Fruit fly (Drosophila melanogaster) whole organism, embryonic: ENCODE results near the gene CG33687.
A peak's percentile ranks its signal among the peaks of the same experiment; 100 is the strongest.

Experiments used
- Atf-2 ChIP-seq: fragments of 200-800 bp; sonication (Bioruptor generic); optimal IDR thresholded peaks from 2 replicates; lab custom pipeline; 2016; ENCODE audit warnings: missing biosample characterization, missing genetic modification characterization
- Bdp1 ChIP-seq: fragments of 200-800 bp; sonication (Bioruptor generic); optimal IDR thresholded peaks from 3 replicates; lab custom pipeline; 2016; ENCODE audit warnings: missing biosample characterization, missing genetic modification characterization
- Blimp-1 ChIP-seq: fragments of 200-800 bp; sonication (Bioruptor generic); optimal IDR thresholded peaks from 3 replicates; lab custom pipeline; 2018; ENCODE audit warnings: missing biosample characterization, missing genetic modification characterization, mild to moderate bottlenecking, moderate library complexity, missing genetic modification reagents
- CG10321 ChIP-seq: fragments of 200-800 bp; sonication (Bioruptor generic); IDR thresholded peaks from 2 replicates; pipeline ENCODE4 v1.3.6; 2022; ENCODE audit warnings: missing biosample characterization, missing genetic modification characterization
- CG11504 ChIP-seq: fragments of 200-800 bp; sonication (Bioruptor generic); optimal IDR thresholded peaks from 3 replicates; lab custom pipeline; 2019; ENCODE audit warnings: missing biosample characterization, mild to moderate bottlenecking, missing genetic modification characterization, moderate library complexity
- CG12155 ChIP-seq: fragments of 200-800 bp; sonication (Bioruptor generic); optimal IDR thresholded peaks from 3 replicates; lab custom pipeline; 2016; ENCODE audit warnings: missing biosample characterization, missing genetic modification characterization
- CG1529 ChIP-seq: fragments of 200-800 bp; sonication (Bioruptor generic); optimal IDR thresholded peaks from 3 replicates; lab custom pipeline; 2018; ENCODE audit warnings: missing biosample characterization, missing genetic modification characterization
- CG1603 ChIP-seq: fragments of 200-800 bp; sonication (Bioruptor generic); optimal IDR thresholded peaks from 2 replicates; lab custom pipeline; 2019; ENCODE audit warnings: missing biosample characterization, mild to moderate bottlenecking, missing genetic modification characterization, moderate library complexity
- CG17361 ChIP-seq: fragments of 200-800 bp; sonication (Bioruptor generic); IDR thresholded peaks from 3 replicates; pipeline ENCODE4 v1.3.6; 2022; ENCODE audit warnings: missing biosample characterization, missing genetic modification characterization
- CG18764 ChIP-seq: fragments of 200-800 bp; sonication (Bioruptor generic); optimal IDR thresholded peaks from 3 replicates; lab custom pipeline; 2016; ENCODE audit warnings: missing biosample characterization, missing genetic modification characterization
- CG32772 ChIP-seq: fragments of 200-800 bp; sonication (Bioruptor generic); IDR thresholded peaks from 2 replicates; pipeline ENCODE4 v1.3.6; 2022; ENCODE audit warnings: missing biosample characterization, missing genetic modification characterization
- CG4360 ChIP-seq: fragments of 200-800 bp; sonication (Bioruptor generic); IDR thresholded peaks from 2 replicates; pipeline ENCODE4 v1.3.6; 2022; ENCODE audit warnings: missing biosample characterization, missing genetic modification characterization
- CG4820 ChIP-seq: fragments of 200-800 bp; sonication (Bioruptor generic); optimal IDR thresholded peaks from 3 replicates; lab custom pipeline; 2016; ENCODE audit warnings: missing biosample characterization, missing genetic modification characterization
- CG5180 ChIP-seq: fragments of 200-800 bp; sonication (Bioruptor generic); optimal IDR thresholded peaks from 3 replicates; lab custom pipeline; 2017; ENCODE audit warnings: missing biosample characterization, missing genetic modification characterization, mild to moderate bottlenecking, moderate library complexity, missing genetic modification reagents
- CG6175 ChIP-seq: fragments of 200-800 bp; sonication (Bioruptor generic); IDR thresholded peaks from 3 replicates; pipeline ENCODE4 v1.3.6; 2022; ENCODE audit warnings: missing biosample characterization, missing genetic modification characterization
- CG7987 ChIP-seq: fragments of 200-800 bp; sonication (Bioruptor generic); optimal IDR thresholded peaks from 2 replicates; lab custom pipeline; 2018; ENCODE audit warnings: missing biosample characterization, mild to moderate bottlenecking, missing genetic modification characterization, moderate library complexity
- CG8089 ChIP-seq: fragments of 200-800 bp; sonication (Bioruptor generic); optimal IDR thresholded peaks from 3 replicates; lab custom pipeline; 2016; ENCODE audit warnings: missing biosample characterization, missing genetic modification characterization
- CG8281 ChIP-seq: fragments of 200-800 bp; sonication (Bioruptor generic); optimal IDR thresholded peaks from 2 replicates; lab custom pipeline; 2018; ENCODE audit warnings: missing biosample characterization, mild to moderate bottlenecking, missing genetic modification characterization, moderate library complexity
- CG9437 ChIP-seq: fragments of 200-800 bp; sonication (Bioruptor generic); optimal IDR thresholded peaks from 2 replicates; lab custom pipeline; 2018; ENCODE audit warnings: missing biosample characterization, mild to moderate bottlenecking, missing genetic modification characterization
- MTF-1 ChIP-seq: fragments of 200-800 bp; sonication (Bioruptor generic); optimal IDR thresholded peaks from 2 replicates; lab custom pipeline; 2018; ENCODE audit warnings: missing biosample characterization, mild to moderate bottlenecking, missing genetic modification characterization, borderline replicate concordance
- Nf-YB ChIP-seq: fragments of 200-800 bp; sonication (Bioruptor generic); optimal IDR thresholded peaks from 3 replicates; lab custom pipeline; 2019; ENCODE audit warnings: missing biosample characterization, mild to moderate bottlenecking, missing genetic modification characterization, moderate library complexity
- Sox100B ChIP-seq: fragments of 200-800 bp; sonication (Bioruptor generic); optimal IDR thresholded peaks from 3 replicates; lab custom pipeline; 2018; ENCODE audit warnings: missing biosample characterization, mild to moderate bottlenecking, missing genetic modification characterization
- Vsx1 ChIP-seq: fragments of 200-800 bp; sonication (Bioruptor generic); optimal IDR thresholded peaks from 2 replicates; lab custom pipeline; 2017; ENCODE audit warnings: missing biosample characterization, mild to moderate bottlenecking, missing genetic modification characterization, missing genetic modification reagents
- aop ChIP-seq: fragments of 200-800 bp; sonication (Bioruptor generic); IDR thresholded peaks from 2 replicates; pipeline ENCODE4 v1.3.6; 2022; ENCODE audit warnings: missing biosample characterization, missing genetic modification characterization
- cg ChIP-seq: fragments of 200-800 bp; sonication (Bioruptor generic); optimal IDR thresholded peaks from 3 replicates; lab custom pipeline; 2019; ENCODE audit warnings: missing biosample characterization, mild to moderate bottlenecking, missing genetic modification characterization, moderate library complexity
- cwo ChIP-seq: fragments of 200-800 bp; sonication (Bioruptor generic); optimal IDR thresholded peaks from 3 replicates; lab custom pipeline; 2017; ENCODE audit warnings: missing biosample characterization, missing genetic modification characterization, mild to moderate bottlenecking, moderate library complexity, missing genetic modification reagents
- dati ChIP-seq: fragments of 200-800 bp; sonication (Bioruptor generic); IDR thresholded peaks from 2 replicates; pipeline ENCODE4 v1.3.6; 2022; ENCODE audit warnings: missing biosample characterization, missing genetic modification characterization
- ems ChIP-seq: fragments of 200-800 bp; sonication (Bioruptor generic); optimal IDR thresholded peaks from 3 replicates; lab custom pipeline; 2016; ENCODE audit warnings: missing biosample characterization, missing genetic modification characterization
- en ChIP-seq: fragments of 200-800 bp; sonication (Bioruptor generic); optimal IDR thresholded peaks from 2 replicates; lab custom pipeline; 2016; ENCODE audit warnings: missing biosample characterization, missing genetic modification characterization
- fu2 ChIP-seq: fragments of 200-800 bp; sonication (Bioruptor generic); optimal IDR thresholded peaks from 2 replicates; lab custom pipeline; 2016; ENCODE audit warnings: missing biosample characterization, missing genetic modification characterization
- gem ChIP-seq: fragments of 200-800 bp; sonication (Bioruptor generic); optimal IDR thresholded peaks from 2 replicates; lab custom pipeline; 2019; ENCODE audit warnings: missing biosample characterization, mild to moderate bottlenecking, missing genetic modification characterization, moderate library complexity
- jumu ChIP-seq: fragments of 200-800 bp; sonication (Bioruptor generic); optimal IDR thresholded peaks from 3 replicates; lab custom pipeline; 2016; ENCODE audit warnings: missing biosample characterization, missing genetic modification characterization
- kah ChIP-seq: fragments of 200-800 bp; sonication (Bioruptor generic); optimal IDR thresholded peaks from 2 replicates; lab custom pipeline; 2018; ENCODE audit warnings: missing biosample characterization, mild to moderate bottlenecking, missing genetic modification characterization
- lbe ChIP-seq: fragments of 200-800 bp; sonication (Bioruptor generic); optimal IDR thresholded peaks from 2 replicates; lab custom pipeline; 2016; ENCODE audit warnings: missing biosample characterization, mild to moderate bottlenecking, missing genetic modification characterization
- maf-S ChIP-seq: fragments of 200-800 bp; sonication (Bioruptor generic); optimal IDR thresholded peaks from 2 replicates; lab custom pipeline; 2016; ENCODE audit warnings: missing biosample characterization, missing genetic modification characterization
- mam ChIP-seq: fragments of 200-800 bp; sonication (Bioruptor generic); optimal IDR thresholded peaks from 3 replicates; lab custom pipeline; 2016; ENCODE audit warnings: missing biosample characterization, missing genetic modification characterization
- nau ChIP-seq: fragments of 200-800 bp; sonication (Bioruptor generic); optimal IDR thresholded peaks from 3 replicates; lab custom pipeline; 2017; ENCODE audit warnings: missing biosample characterization, mild to moderate bottlenecking, missing genetic modification characterization, missing genetic modification reagents
- nerfin-1 ChIP-seq: fragments of 200-800 bp; sonication (Bioruptor generic); optimal IDR thresholded peaks from 3 replicates; lab custom pipeline; 2019; ENCODE audit warnings: missing biosample characterization, mild to moderate bottlenecking, missing genetic modification characterization, moderate library complexity
- psq ChIP-seq: fragments of 200-800 bp; sonication (Bioruptor generic); optimal IDR thresholded peaks from 2 replicates; lab custom pipeline; 2017; ENCODE audit warnings: missing biosample characterization, missing genetic modification characterization
- salm ChIP-seq: fragments of 200-800 bp; sonication (Bioruptor generic); optimal IDR thresholded peaks from 2 replicates; lab custom pipeline; 2018; ENCODE audit warnings: missing biosample characterization, mild to moderate bottlenecking, missing genetic modification characterization
- schlank ChIP-seq: fragments of 200-800 bp; sonication (Bioruptor generic); optimal IDR thresholded peaks from 2 replicates; lab custom pipeline; 2018; ENCODE audit warnings: missing biosample characterization, mild to moderate bottlenecking, missing genetic modification characterization
- tap ChIP-seq: fragments of 200-800 bp; optimal IDR thresholded peaks from 3 replicates; lab custom pipeline; 2019; ENCODE audit warnings: missing biosample characterization, mild to moderate bottlenecking, missing genetic modification characterization, moderate library complexity
- tin ChIP-seq: fragments of 200-800 bp; sonication (Bioruptor generic); optimal IDR thresholded peaks from 3 replicates; lab custom pipeline; 2016; ENCODE audit warnings: missing biosample characterization, missing genetic modification characterization
- tio ChIP-seq: fragments of 200-800 bp; sonication (Bioruptor generic); optimal IDR thresholded peaks from 2 replicates; lab custom pipeline; 2017; ENCODE audit warnings: missing biosample characterization, missing genetic modification characterization, inconsistent platforms
- trh ChIP-seq: fragments of 200-800 bp; sonication (Bioruptor generic); optimal IDR thresholded peaks from 2 replicates; lab custom pipeline; 2016; ENCODE audit warnings: missing biosample characterization, missing genetic modification characterization
- tx ChIP-seq: fragments of 200-800 bp; sonication (Bioruptor generic); optimal IDR thresholded peaks from 2 replicates; lab custom pipeline; 2016; ENCODE audit warnings: missing biosample characterization, missing genetic modification characterization
- unc-4 ChIP-seq: fragments of 200-800 bp; sonication (Bioruptor generic); IDR thresholded peaks from 2 replicates; pipeline ENCODE4 v1.3.6; 2022; ENCODE audit warnings: missing biosample characterization, missing genetic modification characterization; ENCODE audit not compliant: partially characterized antibody
- vnd ChIP-seq: fragments of 200-800 bp; sonication (Bioruptor generic); IDR thresholded peaks from 3 replicates; pipeline ENCODE4 v1.3.6; 2022; ENCODE audit warnings: missing biosample characterization, missing genetic modification characterization; ENCODE audit not compliant: partially characterized antibody
- zen2 ChIP-seq: fragments of 200-800 bp; sonication (Bioruptor generic); IDR thresholded peaks from 3 replicates; pipeline ENCODE4 v1.3.6; 2022; ENCODE audit warnings: missing biosample characterization, missing genetic modification characterization; ENCODE audit not compliant: partially characterized antibody

CG33687 gene

DNA sequence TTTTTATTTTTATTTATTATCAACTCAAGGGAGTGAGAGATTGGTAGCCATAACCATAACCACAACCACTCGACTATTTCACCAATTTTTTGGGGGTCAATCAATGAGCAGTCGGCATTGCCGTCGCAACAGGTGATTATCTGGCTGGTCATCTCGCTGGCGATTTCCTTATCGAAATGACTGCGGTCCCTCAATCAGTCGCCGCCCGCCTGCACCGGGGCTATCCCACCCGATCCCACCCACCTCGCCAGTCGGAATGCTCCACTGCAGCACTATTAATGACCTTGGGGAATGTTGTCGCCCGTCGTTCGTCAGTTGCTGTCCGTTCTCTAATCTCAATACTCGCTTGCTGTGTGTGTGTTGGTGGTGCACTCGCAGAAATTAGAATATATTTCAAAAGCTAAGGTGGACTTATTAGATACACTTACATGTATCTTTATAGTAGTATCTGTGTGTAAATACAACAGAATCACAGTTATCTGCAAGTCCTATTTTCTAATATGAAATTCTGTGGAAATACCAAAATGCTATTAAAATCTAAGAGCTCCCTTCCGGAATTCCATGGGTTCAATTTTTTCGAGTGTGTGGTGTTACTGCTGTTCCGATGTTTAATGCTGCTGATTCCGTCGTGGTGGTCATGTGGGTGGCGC lies 37.1 kb upstream of the CG33687 start (continued):
- TF ChIP-seq CG6175 (GFP tag; lab: Robert Waterston, UW), result no peak
- TF ChIP-seq MTF-1, result no peak
- TF ChIP-seq CG32772, result no peak
- peak; percentile 33 for TF ChIP-seq CG4820 (GFP tag; lab: Kevin White, UChicago)
- peak; percentile 17 for TF ChIP-seq CG8089 (GFP tag; lab: Kevin White, UChicago)
- 0 out of 3 replicates have a peak, but pooled peaks have one; percentile 16 for TF ChIP-seq vnd (GFP tag; lab: Robert Waterston, UW)
- TF ChIP-seq mam (GFP tag; lab: Kevin White, UChicago), result peak; percentile 77
- peak; percentile 23 for TF ChIP-seq jumu (GFP tag; lab: Kevin White, UChicago)
- TF ChIP-seq CG8281 (tag; lab: Kevin White, UChicago), result peak; percentile 30
- TF ChIP-seq CG12155 (GFP tag; lab: Kevin White, UChicago), result peak; percentile 60
- no peak for TF ChIP-seq CG18764 (GFP tag; lab: Kevin White, UChicago)
- peak; percentile 47 for TF ChIP-seq nerfin-1
- TF ChIP-seq Bdp1 (GFP tag; lab: Kevin White, UChicago), result peak; percentile 65
- peak; percentile 55 for TF ChIP-seq Sox100B
- peak; percentile 41 for TF ChIP-seq maf-S (GFP tag; lab: Kevin White, UChicago)
- TF ChIP-seq Vsx1 (GFP tag; lab: Kevin White, UChicago), result no peak
- TF ChIP-seq CG4360, result no peak
- TF ChIP-seq kah (GFP tag; lab: Kevin White, UChicago), result peak; percentile 4
- peak; percentile 63 for TF ChIP-seq Blimp-1 (GFP tag; lab: Kevin White, UChicago)
- TF ChIP-seq fu2 (GFP tag; lab: Kevin White, UChicago), result peak; percentile 60
- peak; percentile 81 for TF ChIP-seq gem (tag; lab: Kevin White, UChicago)
- peak; percentile 44 for TF ChIP-seq CG5180 (GFP tag; lab: Kevin White, UChicago)
- TF ChIP-seq cg, result peak; percentile 24
- peak; percentile 11 for TF ChIP-seq tin
- peak; percentile 78 for TF ChIP-seq CG11504 (tag; lab: Kevin White, UChicago)
- peak; percentile 19 for TF ChIP-seq ems (GFP tag; lab: Kevin White, UChicago)
- TF ChIP-seq CG10321 (GFP tag; lab: Robert Waterston, UW), result no peak
- peak; percentile 48 for TF ChIP-seq tx (GFP tag; lab: Kevin White, UChicago)
- TF ChIP-seq trh (GFP tag; lab: Kevin White, UChicago), result no peak
- peak; percentile 43 for TF ChIP-seq tio
- peak; percentile 75 for TF ChIP-seq cwo (GFP tag; lab: Kevin White, UChicago)
- peak; percentile 12 for TF ChIP-seq CG1529 (GFP tag; lab: Kevin White, UChicago)
- TF ChIP-seq CG9437, result peak; percentile 56
- TF ChIP-seq aop (GFP tag; lab: Robert Waterston, UW), result no peak
- no peak for TF ChIP-seq en (GFP tag; lab: Kevin White, UChicago)
- peak; percentile 10 for TF ChIP-seq nau (GFP tag; lab: Kevin White, UChicago)
- TF ChIP-seq unc-4 (GFP tag; lab: Robert Waterston, UW), result no peak
- TF ChIP-seq CG1603, result peak; percentile 51
- TF ChIP-seq CG7987 (GFP tag; lab: Kevin White, UChicago), result peak; percentile 55
- TF ChIP-seq dati (GFP tag; lab: Robert Waterston, UW), result no peak
- no peak for TF ChIP-seq zen2 (GFP tag; lab: Robert Waterston, UW)
- TF ChIP-seq lbe (GFP tag; lab: Kevin White, UChicago), result no peak
- peak; percentile 12 for TF ChIP-seq salm (tag; lab: Kevin White, UChicago)
- TF ChIP-seq Nf-YB (GFP tag; lab: Kevin White, UChicago), result peak; percentile 33
- no peak for TF ChIP-seq psq (GFP tag; lab: Kevin White, UChicago)
- peak; percentile 56; the same call in 2 of the 3 replicates for TF ChIP-seq CG17361 (GFP tag; lab: Robert Waterston, UW)
- peak; percentile 48 for TF ChIP-seq tap
- peak; percentile 55 for TF ChIP-seq schlank (tag; lab: Kevin White, UChicago)
- TF ChIP-seq Atf-2 (GFP tag; lab: Kevin White, UChicago), result peak; percentile 35
